Worm (Caenorhabditis elegans): Measurements from ENCODE around the gene K08F11.1.

K08F11.1 gene

ce11 chrIV:4745422-4745821 is 20.8 kb downstream of the K08F11.1 start, which contains the start of gene timm-17B.1:
TSS of gene timm-17B.1 (minus strand) at chrIV:4745492.
- TF ChIP-seq med-1 (GFP tag; optimal IDR thresholded peaks at IDR 0.05; ENCODE audit: insufficient read depth) (no peak), ref-1 (GFP tag; conservative IDR thresholded peaks at IDR 0.05) (no peak), klf-2 (GFP tag; conservative IDR thresholded peaks at IDR 0.05) (no peak), T22C8.4 (GFP tag; IDR thresholded peaks at IDR 0.05) (no peak), tab-1 (GFP tag; IDR thresholded peaks at IDR 0.05) (no peak), ztf-23 (GFP tag; IDR thresholded peaks at IDR 0.05) (no peak), cog-1 (tag; optimal IDR thresholded peaks at IDR 0.05) (no peak), ztf-29 (GFP tag; IDR thresholded peaks at IDR 0.05) (no peak), flt-1 (GFP tag; IDR thresholded peaks at IDR 0.05) (no peak)

ce11 chrIV:4747553-4747952 is 22.9 kb downstream of the K08F11.1 start, which contains the start of gene tctn-1:
TSS of gene tctn-1 (minus strand) at chrIV:4747832.
- TF ChIP-seq tab-1 (GFP tag; IDR thresholded peaks at IDR 0.05) (no peak), klf-2 (GFP tag; conservative IDR thresholded peaks at IDR 0.05) (no peak), ztf-23 (GFP tag; IDR thresholded peaks at IDR 0.05) (no peak), cog-1 (tag; optimal IDR thresholded peaks at IDR 0.05) (no peak), ztf-29 (GFP tag; IDR thresholded peaks at IDR 0.05) (no peak), med-1 (GFP tag; optimal IDR thresholded peaks at IDR 0.05; ENCODE audit: insufficient read depth) (no peak), T22C8.4 (GFP tag; IDR thresholded peaks at IDR 0.05) (no peak), ref-1 (GFP tag; conservative IDR thresholded peaks at IDR 0.05) (no peak), flt-1 (GFP tag; IDR thresholded peaks at IDR 0.05) (no peak)

ce11 chrIV:4748408-4749105 is 23.9 kb downstream of the K08F11.1 start, which contains the start of gene cyc-2.1:
TSS of gene cyc-2.1 (minus strand) at chrIV:4749012.
- 0 out of 2 replicates have a peak, but pooled peaks have one; percentile 58 for TF ChIP-seq flt-1 (GFP tag; IDR thresholded peaks at IDR 0.05)
- no peak for TF ChIP-seq cog-1 (tag; optimal IDR thresholded peaks at IDR 0.05)
- TF ChIP-seq med-1 (GFP tag; optimal IDR thresholded peaks at IDR 0.05; ENCODE audit: insufficient read depth), result no peak
- TF ChIP-seq ztf-23 (GFP tag; IDR thresholded peaks at IDR 0.05), result 0 out of 2 replicates have a peak, but pooled peaks have one; percentile 46
- TF ChIP-seq ref-1 (GFP tag; conservative IDR thresholded peaks at IDR 0.05), result no peak
- no peak for TF ChIP-seq T22C8.4 (GFP tag; IDR thresholded peaks at IDR 0.05)

ce11 chrIV:4749155-4749554 is 24.5 kb downstream of the K08F11.1 start:
- no peak for TF ChIP-seq ref-1 (GFP tag; conservative IDR thresholded peaks at IDR 0.05)
- no peak for TF ChIP-seq T22C8.4 (GFP tag; IDR thresholded peaks at IDR 0.05)
- TF ChIP-seq flt-1 (GFP tag; IDR thresholded peaks at IDR 0.05), result peak; percentile 56; the same call in 1 of the 2 replicates
- TF ChIP-seq cog-1 (tag; optimal IDR thresholded peaks at IDR 0.05), result no peak
- TF ChIP-seq ztf-29 (GFP tag; IDR thresholded peaks at IDR 0.05), result no peak
- TF ChIP-seq med-1 (GFP tag; optimal IDR thresholded peaks at IDR 0.05; ENCODE audit: insufficient read depth), result no peak
- TF ChIP-seq tab-1 (GFP tag; IDR thresholded peaks at IDR 0.05), result no peak
- TF ChIP-seq klf-2 (GFP tag; conservative IDR thresholded peaks at IDR 0.05), result no peak
- TF ChIP-seq ztf-23 (GFP tag; IDR thresholded peaks at IDR 0.05), result 0 out of 2 replicates have a peak, but pooled peaks have one; percentile 30

- TF ChIP-seq flt-1 (GFP tag; IDR thresholded peaks at IDR 0.05) (peak; percentile 94), ztf-29 (GFP tag; IDR thresholded peaks at IDR 0.05) (peak; percentile 85), T22C8.4 (GFP tag; IDR thresholded peaks at IDR 0.05) (peak; percentile 75), ref-1 (GFP tag; conservative IDR thresholded peaks at IDR 0.05) (0 out of 2 replicates have a peak, but pooled peaks have one; percentile 31), ztf-23 (GFP tag; IDR thresholded peaks at IDR 0.05) (peak; percentile 95), cog-1 (tag; optimal IDR thresholded peaks at IDR 0.05) (peak; percentile 99), tab-1 (GFP tag; IDR thresholded peaks at IDR 0.05) (peak; percentile 58; the same call in 1 of the 2 replicates), med-1 (GFP tag; optimal IDR thresholded peaks at IDR 0.05; ENCODE audit: insufficient read depth) (peak; percentile 36), klf-2 (GFP tag; conservative IDR thresholded peaks at IDR 0.05) (peak; percentile 41; the same call in 1 of the 2 replicates)
Measured at ce11 chrIV:4749728-4750278, 25.1 kb downstream of the K08F11.1 start, which contains the start of the genes rpl-20 and Y17G9B.5. TSS of gene rpl-20 (minus strand) at chrIV:4749778. TSS of gene Y17G9B.5 (plus strand) at chrIV:4750240.

ce11 chrIV:4751814-4752213 is 27.2 kb downstream of the K08F11.1 start, which contains the start of gene Y17G9B.4:
TSS of gene Y17G9B.4 (plus strand) at chrIV:4752119.
- TF ChIP-seq T22C8.4 (GFP tag; IDR thresholded peaks at IDR 0.05) (no peak), cog-1 (tag; optimal IDR thresholded peaks at IDR 0.05) (no peak), ztf-23 (GFP tag; IDR thresholded peaks at IDR 0.05) (no peak), ref-1 (GFP tag; conservative IDR thresholded peaks at IDR 0.05) (no peak), flt-1 (GFP tag; IDR thresholded peaks at IDR 0.05) (no peak), tab-1 (GFP tag; IDR thresholded peaks at IDR 0.05) (no peak), med-1 (GFP tag; optimal IDR thresholded peaks at IDR 0.05; ENCODE audit: insufficient read depth) (no peak), klf-2 (GFP tag; conservative IDR thresholded peaks at IDR 0.05) (no peak), ztf-29 (GFP tag; IDR thresholded peaks at IDR 0.05) (no peak)

ce11 chrIV:4755929-4756655 is 31.4 kb downstream of the K08F11.1 start, which contains the start of the genes fbxb-77 and Y17G9B.11:
TSS of gene fbxb-77 (minus strand) at chrIV:4756157.
TSS of gene Y17G9B.11 (plus strand) at chrIV:4756605.
- TF ChIP-seq klf-2 (GFP tag; conservative IDR thresholded peaks at IDR 0.05) (no peak), med-1 (GFP tag; optimal IDR thresholded peaks at IDR 0.05; ENCODE audit: insufficient read depth) (no peak), T22C8.4 (GFP tag; IDR thresholded peaks at IDR 0.05) (no peak), cog-1 (tag; optimal IDR thresholded peaks at IDR 0.05) (no peak), tab-1 (GFP tag; IDR thresholded peaks at IDR 0.05) (no peak), ztf-23 (GFP tag; IDR thresholded peaks at IDR 0.05) (no peak), flt-1 (GFP tag; IDR thresholded peaks at IDR 0.05) (no peak), ztf-29 (GFP tag; IDR thresholded peaks at IDR 0.05) (no peak), ref-1 (GFP tag; conservative IDR thresholded peaks at IDR 0.05) (no peak)

- TF ChIP-seq med-1 (GFP tag; optimal IDR thresholded peaks at IDR 0.05; ENCODE audit: insufficient read depth) (no peak), flt-1 (GFP tag; IDR thresholded peaks at IDR 0.05) (no peak), ref-1 (GFP tag; conservative IDR thresholded peaks at IDR 0.05) (no peak), ztf-29 (GFP tag; IDR thresholded peaks at IDR 0.05) (no peak), T22C8.4 (GFP tag; IDR thresholded peaks at IDR 0.05) (no peak), ztf-23 (GFP tag; IDR thresholded peaks at IDR 0.05) (no peak), cog-1 (tag; optimal IDR thresholded peaks at IDR 0.05) (no peak), klf-2 (GFP tag; conservative IDR thresholded peaks at IDR 0.05) (no peak), tab-1 (GFP tag; IDR thresholded peaks at IDR 0.05) (no peak)
Measured at ce11 chrIV:4758659-4759058, 34.0 kb downstream of the K08F11.1 start, which contains the start of gene Y17G9B.8. TSS of gene Y17G9B.8 (minus strand) at chrIV:4758840.

Measured in whole organism, midembryonic.